Worm (Caenorhabditis elegans) whole organism, L2 larva: Measurements from ENCODE around the gene F43C11.1.

ENCODE experiments used
- Y55F3AM.14 ChIP-seq: fragments of 200-800 bp; sonication (Bioruptor generic); optimal IDR thresholded peaks from 2 replicates; lab custom pipeline; 2018; ENCODE audit warnings: mild to moderate bottlenecking, missing genetic modification characterization, missing compliant biosample characterization
- ZK546.5 ChIP-seq: sonication (generic microtip); optimal IDR thresholded peaks from 2 replicates; lab custom pipeline; 2017; ENCODE audit warnings: missing biosample characterization, missing genetic modification characterization
- dmd-4 ChIP-seq: sonication (generic microtip); optimal IDR thresholded peaks from 2 replicates; lab custom pipeline; 2017; ENCODE audit warnings: missing biosample characterization, missing genetic modification characterization
- egl-27 ChIP-seq: sonication (generic microtip); optimal IDR thresholded peaks from 3 replicates; lab custom pipeline; 2017; ENCODE audit warnings: missing biosample characterization, missing genetic modification reagents, missing genetic modification characterization
- elt-3 ChIP-seq: sonication (generic microtip); optimal IDR thresholded peaks from 2 replicates; lab custom pipeline; 2017; ENCODE audit warnings: missing biosample characterization, missing genetic modification characterization
- nhr-10 ChIP-seq: sonication (generic microtip); optimal IDR thresholded peaks from 2 replicates; lab custom pipeline; 2017; ENCODE audit warnings: missing biosample characterization, missing genetic modification characterization
- nhr-11 ChIP-seq: fragments of 150-350 bp; optimal IDR thresholded peaks from 2 replicates; lab custom pipeline; 2014; ENCODE audit warnings: missing biosample characterization, missing genetic modification characterization
- nhr-237 ChIP-seq: fragments of 150-350 bp; optimal IDR thresholded peaks from 2 replicates; lab custom pipeline; 2014; ENCODE audit warnings: missing biosample characterization, missing genetic modification characterization
- unc-39 ChIP-seq: fragments of 150-350 bp; optimal IDR thresholded peaks from 2 replicates; lab custom pipeline; 2014; ENCODE audit warnings: missing biosample characterization, missing genetic modification characterization
- unc-62 ChIP-seq: fragments of 150-350 bp; optimal IDR thresholded peaks from 2 replicates; lab custom pipeline; 2014; ENCODE audit warnings: missing biosample characterization, missing genetic modification reagents, missing genetic modification characterization

- TF ChIP-seq dmd-4 (tag; lab: Kevin White, UChicago) (no peak), egl-27 (tag; lab: Kevin White, UChicago) (no peak), nhr-11 (tag; lab: Kevin White, UChicago) (no peak), elt-3 (no peak), nhr-10 (tag; lab: Kevin White, UChicago) (no peak), Y55F3AM.14 (GFP tag; lab: Kevin White, UChicago) (no peak), ZK546.5 (no peak), unc-39 (tag; lab: Kevin White, UChicago) (no peak), nhr-237 (tag; lab: Kevin White, UChicago) (no peak), unc-62 (GFP tag; lab: Kevin White, UChicago) (no peak)
Observed at ce11 chrII:2328963-2329442, 27.9 kb upstream of the F43C11.1 start, which contains the start of the genes ZK1240.8 and ZK1240.1.
